Worm (Caenorhabditis elegans) whole organism, mixed stage, embryonic: Measurements from ENCODE around the gene rde-1.
A peak's percentile ranks its signal among the peaks of the same experiment; 100 is the strongest.

ENCODE experiments used
- M03D4.4 ChIP-seq: sonication (generic microtip); optimal IDR thresholded peaks from 2 replicates; lab custom pipeline; 2017; ENCODE audit warnings: mild to moderate bottlenecking, missing genetic modification characterization, missing compliant biosample characterization
- bed-3 ChIP-seq: fragments of 200-800 bp; sonication (Bioruptor generic); optimal IDR thresholded peaks from 3 replicates; lab custom pipeline; 2018; ENCODE audit warnings: mild to moderate bottlenecking, missing genetic modification characterization, moderate library complexity, missing compliant biosample characterization
- blmp-1 ChIP-seq: fragments of 150-350 bp; optimal IDR thresholded peaks from 2 replicates; lab custom pipeline; 2014; ENCODE audit warnings: missing biosample characterization, missing genetic modification characterization
- ceh-39 ChIP-seq: fragments of 150-350 bp; optimal IDR thresholded peaks from 2 replicates; lab custom pipeline; 2014; ENCODE audit warnings: missing biosample characterization, missing genetic modification characterization
- ceh-43 ChIP-seq: fragments of 200-800 bp; sonication (Bioruptor generic); optimal IDR thresholded peaks from 2 replicates; lab custom pipeline; 2018; ENCODE audit warnings: mild to moderate bottlenecking, missing genetic modification characterization, moderate library complexity, missing compliant biosample characterization
- ceh-83 ChIP-seq: fragments of 200-800 bp; sonication (Bioruptor generic); optimal IDR thresholded peaks from 2 replicates; lab custom pipeline; 2018; ENCODE audit warnings: mild to moderate bottlenecking, missing genetic modification characterization, missing compliant biosample characterization
- ces-1 ChIP-seq: fragments of 150-350 bp; optimal IDR thresholded peaks from 2 replicates; lab custom pipeline; 2014; ENCODE audit warnings: missing biosample characterization, missing genetic modification reagents, missing genetic modification characterization
- cnd-1 ChIP-seq: fragments of 200-800 bp; sonication (Bioruptor generic); optimal IDR thresholded peaks from 2 replicates; lab custom pipeline; 2018; ENCODE audit warnings: mild to moderate bottlenecking, missing genetic modification characterization, missing compliant biosample characterization
- drap-1 ChIP-seq: fragments of 200-800 bp; sonication (Bioruptor generic); optimal IDR thresholded peaks from 3 replicates; lab custom pipeline; 2018; ENCODE audit warnings: mild to moderate bottlenecking, missing genetic modification characterization, missing compliant biosample characterization
- elt-3 ChIP-seq: fragments of 150-350 bp; optimal IDR thresholded peaks from 2 replicates; lab custom pipeline; 2014; ENCODE audit warnings: missing biosample characterization, missing genetic modification characterization
- flh-1 ChIP-seq: fragments of 200-800 bp; sonication (Bioruptor generic); optimal IDR thresholded peaks from 2 replicates; lab custom pipeline; 2018; ENCODE audit warnings: mild to moderate bottlenecking, missing genetic modification characterization, moderate library complexity, missing compliant biosample characterization
- ham-2 ChIP-seq: fragments of 200-800 bp; sonication (Bioruptor generic); optimal IDR thresholded peaks from 2 replicates; lab custom pipeline; 2018; ENCODE audit warnings: mild to moderate bottlenecking, missing genetic modification characterization, missing compliant biosample characterization
- hlh-1 ChIP-seq: fragments of 150-350 bp; optimal IDR thresholded peaks from 2 replicates; lab custom pipeline; 2014; ENCODE audit warnings: missing biosample characterization, missing genetic modification reagents, missing genetic modification characterization
- lin-13 ChIP-seq: fragments of 150-350 bp; optimal IDR thresholded peaks from 2 replicates; lab custom pipeline; 2014; ENCODE audit warnings: missing biosample characterization, missing genetic modification characterization
- lin-32 ChIP-seq: fragments of 200-800 bp; sonication (Bioruptor generic); optimal IDR thresholded peaks from 2 replicates; lab custom pipeline; 2018; ENCODE audit warnings: mild to moderate bottlenecking, missing genetic modification characterization, missing compliant biosample characterization
- lsy-2 ChIP-seq: fragments of 150-350 bp; optimal IDR thresholded peaks from 2 replicates; lab custom pipeline; 2014; ENCODE audit warnings: missing biosample characterization, missing genetic modification characterization
- mab-5 ChIP-seq: fragments of 150-350 bp; optimal IDR thresholded peaks from 2 replicates; lab custom pipeline; 2014; ENCODE audit warnings: missing biosample characterization, missing genetic modification characterization
- mls-2 ChIP-seq: sonication (generic microtip); optimal IDR thresholded peaks from 2 replicates; lab custom pipeline; 2016; ENCODE audit warnings: mild to moderate bottlenecking, missing genetic modification characterization, moderate library complexity, missing compliant biosample characterization
- nhr-12 ChIP-seq: fragments of 150-350 bp; optimal IDR thresholded peaks from 2 replicates; lab custom pipeline; 2014; ENCODE audit warnings: missing biosample characterization, missing genetic modification characterization
- nhr-2 ChIP-seq: fragments of 150-350 bp; optimal IDR thresholded peaks from 2 replicates; lab custom pipeline; 2014; ENCODE audit warnings: missing biosample characterization, missing genetic modification characterization
- nhr-237 ChIP-seq: fragments of 150-350 bp; optimal IDR thresholded peaks from 2 replicates; lab custom pipeline; 2014; ENCODE audit warnings: missing biosample characterization, missing genetic modification characterization
- nhr-76 ChIP-seq: sonication (generic microtip); optimal IDR thresholded peaks from 2 replicates; lab custom pipeline; 2017; ENCODE audit warnings: missing biosample characterization, missing genetic modification characterization
- pha-4 ChIP-seq: fragments of 150-350 bp; optimal IDR thresholded peaks from 2 replicates; lab custom pipeline; 2018; ENCODE audit warnings: missing biosample characterization, missing genetic modification reagents, missing genetic modification characterization
- snpc-4 ChIP-seq: fragments of 150-350 bp; optimal IDR thresholded peaks from 2 replicates; lab custom pipeline; 2014; ENCODE audit warnings: missing biosample characterization, missing genetic modification characterization
- sptf-1 ChIP-seq: sonication (generic microtip); optimal IDR thresholded peaks from 2 replicates; lab custom pipeline; 2017; ENCODE audit warnings: mild to moderate bottlenecking, missing genetic modification characterization, moderate library complexity, missing compliant biosample characterization
- tbx-8 ChIP-seq: fragments of 200-800 bp; sonication (Bioruptor generic); optimal IDR thresholded peaks from 2 replicates; lab custom pipeline; 2018; ENCODE audit warnings: mild to moderate bottlenecking, missing genetic modification characterization, moderate library complexity, missing compliant biosample characterization
- unc-120 ChIP-seq: sonication (generic microtip); optimal IDR thresholded peaks from 2 replicates; lab custom pipeline; 2017; ENCODE audit warnings: missing genetic modification characterization, missing compliant biosample characterization; ENCODE audit not compliant: poor library complexity, severe bottlenecking
- unc-62 ChIP-seq: fragments of 150-350 bp; optimal IDR thresholded peaks from 2 replicates; lab custom pipeline; 2014; ENCODE audit warnings: missing biosample characterization, missing genetic modification reagents, missing genetic modification characterization
- zip-8 ChIP-seq: fragments of 150-350 bp; optimal IDR thresholded peaks from 2 replicates; lab custom pipeline; 2014; ENCODE audit warnings: missing biosample characterization, missing genetic modification characterization
- ztf-11 ChIP-seq: fragments of 150-350 bp; optimal IDR thresholded peaks from 2 replicates; lab custom pipeline; 2014; ENCODE audit warnings: missing biosample characterization, missing genetic modification characterization

rde-1 gene

DNA sequence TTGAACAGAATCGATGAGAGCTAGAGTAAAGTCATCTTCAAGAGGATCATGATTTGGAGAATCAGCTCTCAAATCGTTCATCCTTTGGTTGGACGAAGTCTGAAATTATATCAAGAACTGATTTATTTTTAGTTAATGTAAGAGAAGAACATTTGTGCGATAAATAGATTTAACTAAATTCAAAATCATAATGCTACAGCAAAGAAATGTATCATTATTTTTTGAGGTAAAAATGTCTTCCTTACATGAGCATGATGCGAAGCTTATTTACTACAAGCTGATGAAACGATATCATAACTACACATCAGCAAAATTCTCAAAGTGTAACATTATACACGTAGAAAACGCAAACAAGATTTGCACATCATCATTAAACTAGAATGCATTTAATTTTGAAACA is 29.0 kb downstream of the rde-1 start, which contains the start of gene madf-4:
TSS of gene madf-4 (minus strand) at position 101 of the 400 bp plus-strand sequence.
- no peak for TF ChIP-seq ceh-39 (tag; lab: Kevin White, UChicago)

DNA sequence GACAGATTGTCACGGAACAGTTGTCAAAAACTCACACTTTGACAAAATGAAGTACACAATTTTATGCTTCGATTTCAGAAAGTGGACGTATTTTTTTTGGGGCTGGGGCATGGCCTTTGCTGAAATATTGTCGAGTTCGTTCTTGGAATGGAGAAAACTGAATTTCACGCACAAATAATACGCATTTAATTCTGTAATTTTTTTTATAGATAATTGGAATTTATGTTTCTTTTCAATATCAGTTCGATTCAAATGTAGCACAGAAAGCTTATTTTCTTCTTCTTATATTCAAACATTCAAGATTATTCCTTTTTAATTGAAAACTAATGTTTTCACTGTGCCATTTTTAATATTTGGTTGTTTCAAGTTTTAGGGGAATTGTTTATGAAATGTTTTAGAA is 31.1 kb downstream of the rde-1 start, which contains the start of gene T07C12.10:
TSS of gene T07C12.10 (minus strand) at position 101 of the 400 bp plus-strand sequence.
- TF ChIP-seq unc-62 (GFP tag; lab: Kevin White, UChicago) (no peak), hlh-1 (tag; lab: Kevin White, UChicago) (no peak), nhr-2 (tag; lab: Kevin White, UChicago) (no peak), snpc-4 (tag; lab: Kevin White, UChicago) (no peak), mls-2 (no peak), nhr-237 (no peak), sptf-1 (tag; lab: Kevin White, UChicago) (no peak), ham-2 (GFP tag; lab: Kevin White, UChicago) (no peak), mab-5 (tag; lab: Kevin White, UChicago) (no peak), nhr-12 (tag; lab: Kevin White, UChicago) (no peak), flh-1 (GFP tag; lab: Kevin White, UChicago) (no peak), ceh-39 (tag; lab: Kevin White, UChicago) (no peak), ceh-83 (GFP tag; lab: Kevin White, UChicago) (no peak), pha-4 (tag; lab: Kevin White, UChicago) (no peak), nhr-76 (tag; lab: Kevin White, UChicago) (no peak)

DNA sequence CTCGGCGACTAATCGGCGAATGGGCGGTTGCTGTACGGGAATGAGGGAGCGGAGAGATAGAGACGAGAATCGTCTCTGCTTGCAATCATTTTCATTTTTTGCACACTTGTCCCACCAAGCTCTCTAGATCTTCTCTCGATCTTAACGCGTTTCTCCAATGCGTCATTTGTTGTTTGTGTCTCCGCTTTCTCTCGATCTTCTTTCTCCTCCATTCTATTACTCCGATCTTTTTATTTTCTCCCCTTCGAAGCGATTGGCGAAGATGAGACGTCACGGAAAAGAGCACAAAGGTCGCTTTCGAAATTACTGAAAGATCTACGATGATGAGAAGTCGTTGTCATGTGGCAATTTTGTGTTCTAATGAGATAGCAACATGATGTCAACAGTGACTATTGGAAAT is 32.8 kb downstream of the rde-1 start:
- TF ChIP-seq hlh-1 (tag; lab: Kevin White, UChicago) (peak; percentile 98), unc-62 (GFP tag; lab: Kevin White, UChicago) (peak; percentile 66), mab-5 (tag; lab: Kevin White, UChicago) (peak; percentile 35), lin-13 (no peak), nhr-237 (no peak), unc-120 (peak; percentile 66)

DNA sequence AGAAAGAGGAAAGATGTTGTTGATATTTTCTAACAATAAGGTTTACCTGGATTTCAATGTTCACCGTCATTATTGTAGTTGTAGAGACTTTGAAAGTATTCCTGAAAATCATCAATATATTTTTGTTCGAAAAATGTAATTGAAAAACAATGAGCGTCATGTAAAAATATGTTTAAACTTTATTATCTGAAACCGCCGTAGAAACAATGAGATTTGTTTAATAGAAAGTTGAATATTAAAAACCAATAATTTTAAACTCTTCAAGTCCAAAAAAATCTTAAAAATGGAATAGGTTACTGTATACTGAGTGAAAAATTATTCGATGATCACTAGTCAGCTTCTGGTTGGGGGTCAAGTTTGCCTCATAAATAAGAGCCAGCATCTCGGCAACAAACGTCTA is 33.2 kb downstream of the rde-1 start, which contains the start of gene anmt-3:
TSS of gene anmt-3 (minus strand) at position 101 of the 400 bp plus-strand sequence.
- TF ChIP-seq hlh-1 (tag; lab: Kevin White, UChicago): no peak
- TF ChIP-seq sptf-1 (tag; lab: Kevin White, UChicago): no peak
- TF ChIP-seq ztf-11 (tag; lab: Kevin White, UChicago): no peak
- TF ChIP-seq nhr-12 (tag; lab: Kevin White, UChicago): no peak
- no peak for TF ChIP-seq unc-120
- TF ChIP-seq ceh-39 (tag; lab: Kevin White, UChicago): no peak
- TF ChIP-seq flh-1 (GFP tag; lab: Kevin White, UChicago): no peak
- TF ChIP-seq lsy-2 (tag; lab: Kevin White, UChicago): no peak
- TF ChIP-seq ceh-43 (GFP tag; lab: Kevin White, UChicago): no peak
- no peak for TF ChIP-seq drap-1 (GFP tag; lab: Kevin White, UChicago)
- TF ChIP-seq ces-1: no peak
- TF ChIP-seq pha-4 (tag; lab: Kevin White, UChicago): no peak
- no peak for TF ChIP-seq elt-3 (tag; lab: Kevin White, UChicago)
- no peak for TF ChIP-seq lin-32 (GFP tag; lab: Kevin White, UChicago)
- no peak for TF ChIP-seq tbx-8 (GFP tag; lab: Kevin White, UChicago)
- no peak for TF ChIP-seq M03D4.4 (tag; lab: Kevin White, UChicago)
- TF ChIP-seq blmp-1 (tag; lab: Kevin White, UChicago): no peak
- TF ChIP-seq zip-8: no peak
- no peak for TF ChIP-seq bed-3 (GFP tag; lab: Kevin White, UChicago)

DNA sequence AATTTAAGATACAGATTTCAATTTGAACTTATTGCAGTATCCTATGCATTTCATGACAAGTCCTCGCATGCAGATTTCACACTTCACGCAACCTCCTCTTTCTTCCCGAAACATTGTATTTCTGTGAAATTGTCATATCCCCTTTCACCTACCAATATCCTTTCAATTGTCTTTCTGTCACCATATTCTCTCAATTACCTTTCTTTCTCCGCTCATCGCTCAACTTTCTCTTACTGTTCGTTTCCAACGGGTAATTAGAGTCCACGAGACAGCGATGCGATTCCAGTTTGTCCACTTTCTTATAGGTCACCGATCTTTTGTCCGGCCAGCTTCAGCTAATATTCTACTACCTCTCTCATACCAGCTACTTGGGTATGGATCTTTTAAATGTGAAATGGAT is 39.0 kb downstream of the rde-1 start, which contains the start of gene mam-5:
TSS of gene mam-5 (plus strand) at position 304 of the 400 bp plus-strand sequence.
- TF ChIP-seq blmp-1 (tag; lab: Kevin White, UChicago) (peak; percentile 56), nhr-76 (tag; lab: Kevin White, UChicago) (no peak)

DNA sequence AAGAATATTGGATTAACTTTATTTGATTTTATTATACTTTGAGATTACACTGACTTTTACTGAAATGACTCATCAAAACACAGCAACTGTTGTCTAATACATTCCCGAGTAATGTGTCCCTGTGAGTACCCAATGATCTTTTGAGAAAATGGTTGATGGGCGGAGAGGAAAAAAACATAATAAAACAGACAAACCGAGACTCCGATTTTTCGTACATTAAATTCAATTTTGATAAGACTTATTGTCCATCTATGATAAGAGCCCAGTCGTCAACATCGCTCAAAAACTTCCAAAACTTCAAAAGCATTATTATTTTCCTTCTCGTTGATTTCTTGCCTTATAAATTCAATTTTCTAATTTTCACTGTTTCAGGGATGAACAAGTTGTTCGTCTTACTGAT is 40.6 kb downstream of the rde-1 start, which contains the start of gene ttr-46:
TSS of gene ttr-46 (plus strand) at position 373 of the 400 bp plus-strand sequence.
- TF ChIP-seq snpc-4 (tag; lab: Kevin White, UChicago): no peak
- no peak for TF ChIP-seq mls-2
- TF ChIP-seq cnd-1 (tag; lab: Kevin White, UChicago): no peak
